Worm (Caenorhabditis elegans) whole organism, L1 larva: ENCODE results near the gene ZK682.7.

Source experiments
- dpl-1 ChIP-seq, 3 experiments: fragments of 150-350 bp in 2 of 3; sonication (generic microtip) in 1 of 3; optimal IDR thresholded peaks; 2 replicates each; lab custom pipeline; 2014 to 2017; ENCODE audit warnings: missing biosample characterization in 3 of 3, missing genetic modification characterization in 3 of 3, missing genetic modification reagents in 3 of 3
- lin-13 ChIP-seq: fragments of 150-350 bp; optimal IDR thresholded peaks from 2 replicates; lab custom pipeline; 2014; ENCODE audit warnings: missing biosample characterization, missing genetic modification reagents, missing genetic modification characterization
- mab-9 ChIP-seq: fragments of 200-800 bp; sonication (Bioruptor generic); IDR thresholded peaks from 2 replicates; pipeline ENCODE4 v1.3.6; 2022; ENCODE audit warnings: missing genetic modification reagents, missing genetic modification characterization, missing compliant biosample characterization
- nhr-11 ChIP-seq: fragments of 150-350 bp; optimal IDR thresholded peaks from 2 replicates; lab custom pipeline; 2014; ENCODE audit warnings: missing biosample characterization, missing genetic modification characterization
- unc-62 ChIP-seq: fragments of 150-350 bp; optimal IDR thresholded peaks from 2 replicates; lab custom pipeline; 2014; ENCODE audit warnings: missing biosample characterization, missing genetic modification reagents, missing genetic modification characterization

- no peak for TF ChIP-seq nhr-11 (tag; lab: Kevin White, UChicago)
- TF ChIP-seq lin-13 (GFP tag; lab: Kevin White, UChicago): no peak
- no peak for TF ChIP-seq mab-9 (GFP tag; lab: Robert Waterston, UW)
- TF ChIP-seq dpl-1 (GFP tag; optimal IDR thresholded peaks at IDR 0.05; lab: Kevin White, UChicago): no peak
- no peak for TF ChIP-seq unc-62 (GFP tag; lab: Kevin White, UChicago)
These were observed 35.7 kb upstream of the ZK682.7 start for ce11 chrV:9327691-9328090.
